Fruit fly (Drosophila melanogaster) whole organism, embryonic: ENCODE results near the gene Cwc25.

Experiments
- Adf1 ChIP-seq: fragments of 200-800 bp; sonication (Bioruptor generic); IDR thresholded peaks from 2 replicates; pipeline ENCODE4 v1.3.6; 2022; ENCODE audit warnings: missing biosample characterization, missing genetic modification characterization
- CG10267 ChIP-seq: fragments of 200-800 bp; sonication (Bioruptor generic); optimal IDR thresholded peaks from 2 replicates; lab custom pipeline; 2018; ENCODE audit warnings: missing biosample characterization, mild to moderate bottlenecking, missing genetic modification characterization, moderate library complexity
- CG10366 ChIP-seq: fragments of 200-800 bp; sonication (Bioruptor generic); IDR thresholded peaks from 2 replicates; pipeline ENCODE4 v1.3.6; 2022; ENCODE audit warnings: missing biosample characterization, missing genetic modification characterization
- CG11398 ChIP-seq: fragments of 200-800 bp; sonication (Bioruptor generic); optimal IDR thresholded peaks from 2 replicates; lab custom pipeline; 2016; ENCODE audit warnings: missing biosample characterization, missing genetic modification characterization
- CG11560 ChIP-seq: fragments of 200-800 bp; sonication (Bioruptor generic); IDR thresholded peaks from 3 replicates; pipeline ENCODE4 v1.3.6; 2022; ENCODE audit warnings: missing biosample characterization, missing genetic modification characterization
- CG12219 ChIP-seq: fragments of 200-800 bp; sonication (Bioruptor generic); optimal IDR thresholded peaks from 3 replicates; lab custom pipeline; 2018; ENCODE audit warnings: missing biosample characterization, mild to moderate bottlenecking, missing genetic modification characterization
- CG14710 ChIP-seq: fragments of 200-800 bp; sonication (Bioruptor generic); optimal IDR thresholded peaks from 3 replicates; lab custom pipeline; 2019; ENCODE audit warnings: missing biosample characterization, mild to moderate bottlenecking, missing genetic modification characterization, moderate library complexity
- CG15073 ChIP-seq: fragments of 200-800 bp; sonication (Bioruptor generic); optimal IDR thresholded peaks from 2 replicates; lab custom pipeline; 2016; ENCODE audit warnings: missing biosample characterization, missing genetic modification characterization
- CG15514 ChIP-seq: fragments of 200-800 bp; sonication (Bioruptor generic); optimal IDR thresholded peaks from 3 replicates; lab custom pipeline; 2017; ENCODE audit warnings: missing biosample characterization, missing genetic modification characterization, mild to moderate bottlenecking, moderate library complexity, missing genetic modification reagents
- CG1647 ChIP-seq: fragments of 200-800 bp; sonication (Bioruptor generic); optimal IDR thresholded peaks from 3 replicates; lab custom pipeline; 2016; ENCODE audit warnings: missing biosample characterization, missing genetic modification characterization
- CG17361 ChIP-seq: fragments of 200-800 bp; sonication (Bioruptor generic); IDR thresholded peaks from 3 replicates; pipeline ENCODE4 v1.3.6; 2022; ENCODE audit warnings: missing biosample characterization, missing genetic modification characterization
- CG17829 ChIP-seq: fragments of 200-800 bp; optimal IDR thresholded peaks from 2 replicates; lab custom pipeline; 2019; ENCODE audit warnings: missing biosample characterization, mild to moderate bottlenecking, missing genetic modification characterization, moderate library complexity
- CG2116 ChIP-seq: fragments of 200-800 bp; sonication (Bioruptor generic); optimal IDR thresholded peaks from 3 replicates; lab custom pipeline; 2018; ENCODE audit warnings: missing biosample characterization, mild to moderate bottlenecking, missing genetic modification characterization
- CG2202 ChIP-seq: fragments of 200-800 bp; sonication (Bioruptor generic); optimal IDR thresholded peaks from 2 replicates; lab custom pipeline; 2018; ENCODE audit warnings: missing biosample characterization, mild to moderate bottlenecking, missing genetic modification characterization
- CG34224 ChIP-seq: fragments of 200-800 bp; sonication (Bioruptor generic); IDR thresholded peaks from 3 replicates; pipeline ENCODE4 v1.3.6; 2022; ENCODE audit warnings: missing biosample characterization, missing genetic modification characterization; ENCODE audit not compliant: partially characterized antibody
- CG3847 ChIP-seq: fragments of 200-800 bp; sonication (Bioruptor generic); IDR thresholded peaks from 2 replicates; pipeline ENCODE4 v1.3.6; 2022; ENCODE audit warnings: missing biosample characterization, missing genetic modification characterization
- CG3995 ChIP-seq: fragments of 200-800 bp; sonication (Bioruptor generic); optimal IDR thresholded peaks from 3 replicates; lab custom pipeline; 2016; ENCODE audit warnings: missing biosample characterization, missing genetic modification characterization
- CG4404 ChIP-seq: fragments of 200-800 bp; sonication (Bioruptor generic); IDR thresholded peaks from 2 replicates; pipeline ENCODE4 v1.3.6; 2022; ENCODE audit warnings: missing biosample characterization, missing genetic modification characterization
- CG4617 ChIP-seq: fragments of 200-800 bp; sonication (Bioruptor generic); optimal IDR thresholded peaks from 3 replicates; lab custom pipeline; 2016; ENCODE audit warnings: missing biosample characterization, missing genetic modification characterization, borderline replicate concordance
- CG6765 ChIP-seq: fragments of 200-800 bp; sonication (Bioruptor generic); optimal IDR thresholded peaks from 3 replicates; lab custom pipeline; 2017; ENCODE audit warnings: missing biosample characterization, mild to moderate bottlenecking, missing genetic modification characterization
- CG8924 ChIP-seq: fragments of 200-800 bp; optimal IDR thresholded peaks from 3 replicates; lab custom pipeline; 2019; ENCODE audit warnings: missing biosample characterization, mild to moderate bottlenecking, missing genetic modification characterization, moderate library complexity
- CG9437 ChIP-seq: fragments of 200-800 bp; sonication (Bioruptor generic); optimal IDR thresholded peaks from 2 replicates; lab custom pipeline; 2018; ENCODE audit warnings: missing biosample characterization, mild to moderate bottlenecking, missing genetic modification characterization
- Dll ChIP-seq: fragments of 200-800 bp; sonication (Bioruptor generic); IDR thresholded peaks from 4 replicates; pipeline ENCODE4 v1.3.6; 2022; ENCODE audit warnings: missing biosample characterization, missing genetic modification characterization; ENCODE audit not compliant: partially characterized antibody
- Dp ChIP-seq: fragments of 200-800 bp; sonication (Bioruptor generic); optimal IDR thresholded peaks from 2 replicates; lab custom pipeline; 2018; ENCODE audit warnings: missing biosample characterization, mild to moderate bottlenecking, missing genetic modification characterization, moderate library complexity
- E2f1 ChIP-seq: fragments of 200-800 bp; sonication (Bioruptor generic); IDR thresholded peaks from 2 replicates; pipeline ENCODE4 v1.3.6; 2022; ENCODE audit warnings: missing biosample characterization, missing genetic modification characterization
- E2f2 ChIP-seq: fragments of 200-800 bp; sonication (Bioruptor generic); IDR thresholded peaks from 2 replicates; pipeline ENCODE4 v1.3.6; 2022; ENCODE audit warnings: missing biosample characterization, missing genetic modification characterization
- Fer1 ChIP-seq: fragments of 200-800 bp; sonication (Bioruptor generic); optimal IDR thresholded peaks from 2 replicates; lab custom pipeline; 2017; ENCODE audit warnings: missing biosample characterization, mild to moderate bottlenecking, missing genetic modification characterization
- HHEX ChIP-seq: fragments of 200-800 bp; sonication (Bioruptor generic); optimal IDR thresholded peaks from 3 replicates; lab custom pipeline; 2017; ENCODE audit warnings: missing biosample characterization, mild to moderate bottlenecking, missing genetic modification characterization, missing genetic modification reagents
- HLH4C ChIP-seq: fragments of 200-800 bp; sonication (Bioruptor generic); IDR thresholded peaks from 3 replicates; pipeline ENCODE4 v1.3.6; 2022; ENCODE audit warnings: missing biosample characterization, missing genetic modification characterization; ENCODE audit not compliant: partially characterized antibody
- MBD-R2 ChIP-seq: fragments of 200-800 bp; sonication (Bioruptor generic); IDR thresholded peaks from 2 replicates; pipeline ENCODE4 v1.3.6; 2022; ENCODE audit warnings: missing biosample characterization, missing genetic modification characterization
- MESR4 ChIP-seq: fragments of 200-800 bp; sonication (Bioruptor generic); optimal IDR thresholded peaks from 2 replicates; lab custom pipeline; 2018; ENCODE audit warnings: missing biosample characterization, mild to moderate bottlenecking, missing genetic modification characterization, moderate library complexity
- YL-1 ChIP-seq: fragments of 200-800 bp; sonication (Bioruptor generic); optimal IDR thresholded peaks from 3 replicates; lab custom pipeline; 2017; ENCODE audit warnings: missing biosample characterization, mild to moderate bottlenecking, missing genetic modification characterization
- crp ChIP-seq, 2 experiments: fragments of 200-800 bp; sonication (Bioruptor generic); optimal IDR thresholded peaks; 2 replicates in 1 of 2; 3 replicates in 1 of 2; lab custom pipeline; 2017; ENCODE audit warnings: missing biosample characterization in 2 of 2, missing genetic modification characterization in 2 of 2, mild to moderate bottlenecking in 1 of 2, moderate library complexity in 1 of 2
- dpn ChIP-seq, 2 experiments: fragments of 200-800 bp; sonication (Bioruptor generic); optimal IDR thresholded peaks; 3 replicates each; lab custom pipeline; 2016; ENCODE audit warnings: missing biosample characterization in 2 of 2, missing genetic modification characterization in 2 of 2
- nerfin-1 ChIP-seq: fragments of 200-800 bp; sonication (Bioruptor generic); optimal IDR thresholded peaks from 3 replicates; lab custom pipeline; 2019; ENCODE audit warnings: missing biosample characterization, mild to moderate bottlenecking, missing genetic modification characterization, moderate library complexity
- phol ChIP-seq: fragments of 200-800 bp; sonication (Bioruptor generic); optimal IDR thresholded peaks from 3 replicates; lab custom pipeline; 2018; ENCODE audit warnings: missing biosample characterization, mild to moderate bottlenecking, missing genetic modification characterization, moderate library complexity
- pzg ChIP-seq: fragments of 200-800 bp; sonication (Bioruptor generic); optimal IDR thresholded peaks from 3 replicates; lab custom pipeline; 2018; ENCODE audit warnings: missing biosample characterization, mild to moderate bottlenecking, missing genetic modification characterization, moderate library complexity
- row ChIP-seq: fragments of 200-800 bp; sonication (Bioruptor generic); IDR thresholded peaks from 3 replicates; pipeline ENCODE4 v1.3.6; 2022; ENCODE audit warnings: missing biosample characterization, missing genetic modification characterization
- sc ChIP-seq, 3 experiments: fragments of >200 bp in 2 of 3; fragments of 200-800 bp in 1 of 3; sonication (Bioruptor generic) in 1 of 3; optimal IDR thresholded peaks; 2 replicates in 2 of 3; 3 replicates in 1 of 3; lab custom pipeline; 2017; ENCODE audit warnings: mild to moderate bottlenecking in 1 of 3, missing biosample characterization in 1 of 3, missing genetic modification characterization in 1 of 3, missing genetic modification reagents in 1 of 3
- sens ChIP-seq: fragments of 200-800 bp; sonication (Bioruptor generic); peaks from one replicate; lab custom pipeline; 2016; ENCODE audit warnings: missing biosample characterization, missing genetic modification characterization
- stwl ChIP-seq: fragments of 200-800 bp; sonication (Bioruptor generic); optimal IDR thresholded peaks from 3 replicates; lab custom pipeline; 2018; ENCODE audit warnings: missing biosample characterization, mild to moderate bottlenecking, missing genetic modification characterization, moderate library complexity
- sug ChIP-seq: fragments of 200-800 bp; optimal IDR thresholded peaks from 2 replicates; lab custom pipeline; 2019; ENCODE audit warnings: missing biosample characterization, mild to moderate bottlenecking, missing genetic modification characterization, moderate library complexity
- trem ChIP-seq: fragments of 200-800 bp; optimal IDR thresholded peaks from 3 replicates; lab custom pipeline; 2019; ENCODE audit warnings: missing biosample characterization, mild to moderate bottlenecking, missing genetic modification characterization, moderate library complexity
- zen ChIP-seq: fragments of 200-800 bp; sonication (Bioruptor generic); optimal IDR thresholded peaks from 3 replicates; lab custom pipeline; 2018; ENCODE audit warnings: missing biosample characterization, mild to moderate bottlenecking, missing genetic modification characterization, moderate library complexity

Cwc25 gene

dm6 chr2L:2744852-2745251, at the start of gene Cwc25, which contains the start of gene CG9961:
Cwc25 (plus strand) TSS chr2L:2745098.
CG9961 (minus strand) TSS chr2L:2744934.
- no peak for TF ChIP-seq CG1647 (GFP tag; lab: Kevin White, UChicago)
- TF ChIP-seq CG3847 (GFP tag; lab: Robert Waterston, UW), result 0 out of 2 replicates have a peak, but pooled peaks have one; percentile 33
- no peak for TF ChIP-seq HHEX (GFP tag; lab: Kevin White, UChicago)
- TF ChIP-seq pzg (GFP tag; lab: Kevin White, UChicago), result peak; percentile 44
- peak; percentile 29 for TF ChIP-seq nerfin-1
- peak; percentile 26 for TF ChIP-seq CG4617 (GFP tag; lab: Kevin White, UChicago)
- peak; percentile 53 for TF ChIP-seq CG14710 (tag; lab: Kevin White, UChicago)
- peak; percentile 14 for TF ChIP-seq CG3995 (GFP tag; lab: Kevin White, UChicago)
- no peak for TF ChIP-seq HLH4C (GFP tag; lab: Robert Waterston, UW)
- peak; percentile 25 for TF ChIP-seq phol
- peak; percentile 48 to 88 for TF ChIP-seq crp (GFP tag; optimal IDR thresholded peaks at IDR 0.05; lab: Kevin White, UChicago)
- peak; percentile 16 for TF ChIP-seq YL-1
- TF ChIP-seq CG11560 (tag; lab: Robert Waterston, UW), result no peak
- TF ChIP-seq CG2116 (GFP tag; lab: Kevin White, UChicago), result peak; percentile 12
- peak; percentile 24; the same call in 1 of the 2 replicates for TF ChIP-seq E2f1 (GFP tag; lab: Robert Waterston, UW)
- TF ChIP-seq sc (optimal IDR thresholded peaks at IDR 0.05; lab: Kevin White, UChicago), result no peak
- TF ChIP-seq sc (GFP tag; optimal IDR thresholded peaks at IDR 0.05; lab: Kevin White, UChicago), result no peak
- TF ChIP-seq trem (tag; lab: Kevin White, UChicago), result peak; percentile 43
- no peak for TF ChIP-seq Adf1 (GFP tag; lab: Robert Waterston, UW)
- no peak for TF ChIP-seq CG2202
- 0 out of 3 replicates have a peak, but pooled peaks have one; percentile 24 for TF ChIP-seq row (GFP tag; lab: Robert Waterston, UW)
- no peak for TF ChIP-seq CG4404
- peak; percentile 90 for TF ChIP-seq MBD-R2
- peak; percentile 84 for TF ChIP-seq sens (GFP tag; lab: Kevin White, UChicago)
- TF ChIP-seq Fer1 (GFP tag; lab: Kevin White, UChicago), result peak; percentile 1
- TF ChIP-seq CG17829 (tag; lab: Kevin White, UChicago), result peak; percentile 9
- TF ChIP-seq CG15073 (GFP tag; lab: Kevin White, UChicago), result no peak
- no peak for TF ChIP-seq zen (tag; lab: Kevin White, UChicago)
- peak; percentile 64 for TF ChIP-seq E2f2
- peak; percentile 25 for TF ChIP-seq CG15514 (GFP tag; lab: Kevin White, UChicago)
- TF ChIP-seq CG17361 (GFP tag; lab: Robert Waterston, UW), result 0 out of 3 replicates have a peak, but pooled peaks have one; percentile 24
- TF ChIP-seq stwl (tag; lab: Kevin White, UChicago), result peak; percentile 34
- no peak for TF ChIP-seq CG10366 (GFP tag; lab: Robert Waterston, UW)
- TF ChIP-seq CG34224, result peak; percentile 26; the same call in 1 of the 3 replicates
- no peak for TF ChIP-seq dpn (GFP tag; optimal IDR thresholded peaks at IDR 0.05; lab: Kevin White, UChicago)
- TF ChIP-seq sug (tag; lab: Kevin White, UChicago), result peak; percentile 3
- TF ChIP-seq MESR4, result peak; percentile 28
- TF ChIP-seq CG6765 (GFP tag; lab: Kevin White, UChicago), result no peak
- TF ChIP-seq Dp (GFP tag; lab: Kevin White, UChicago), result peak; percentile 42
- TF ChIP-seq CG12219 (GFP tag; lab: Kevin White, UChicago), result no peak
- TF ChIP-seq Dll, result 0 out of 4 replicates have a peak, but pooled peaks have one; percentile 29
- TF ChIP-seq CG11398 (GFP tag; lab: Kevin White, UChicago), result no peak
- TF ChIP-seq CG9437 (GFP tag; lab: Kevin White, UChicago), result peak; percentile 81
- no peak for TF ChIP-seq CG8924 (tag; lab: Kevin White, UChicago)
- TF ChIP-seq CG10267 (tag; lab: Kevin White, UChicago), result peak; percentile 31
